Worm (Caenorhabditis elegans) whole organism, L2 larva: ENCODE measurements around the gene F40G9.7.

Source experiments
- C34F6.9 ChIP-seq: fragments of 150-350 bp; optimal IDR thresholded peaks from 2 replicates; lab custom pipeline; 2014; ENCODE audit warnings: missing biosample characterization, missing genetic modification characterization
- alr-1 ChIP-seq: fragments of 150-350 bp; optimal IDR thresholded peaks from 2 replicates; lab custom pipeline; 2014; ENCODE audit warnings: missing biosample characterization, missing genetic modification characterization
- aly-2 ChIP-seq: fragments of 150-350 bp; optimal IDR thresholded peaks from 2 replicates; lab custom pipeline; 2014; ENCODE audit warnings: missing biosample characterization, missing genetic modification characterization
- ama-1 ChIP-seq: fragments of 150-350 bp; optimal IDR thresholded peaks from 2 replicates; lab custom pipeline; 2018; ENCODE audit warnings: inconsistent platforms
- blmp-1 ChIP-seq: sonication (generic microtip); optimal IDR thresholded peaks from 2 replicates; lab custom pipeline; 2017; ENCODE audit warnings: missing genetic modification characterization, mild to moderate bottlenecking, missing compliant biosample characterization, antibody characterized with exemption, moderate library complexity; ENCODE audit not compliant: insufficient read depth
- ceh-16 ChIP-seq: fragments of 150-350 bp; optimal IDR thresholded peaks from 2 replicates; lab custom pipeline; 2014; ENCODE audit warnings: missing biosample characterization, missing genetic modification characterization
- ceh-82 ChIP-seq: fragments of 150-350 bp; optimal IDR thresholded peaks from 2 replicates; lab custom pipeline; 2014; ENCODE audit warnings: missing biosample characterization, missing genetic modification characterization
- crh-2 ChIP-seq: sonication (generic microtip); optimal IDR thresholded peaks from 2 replicates; lab custom pipeline; 2017; ENCODE audit warnings: missing biosample characterization, missing genetic modification characterization
- egl-27 ChIP-seq: sonication (generic microtip); optimal IDR thresholded peaks from 3 replicates; lab custom pipeline; 2017; ENCODE audit warnings: missing biosample characterization, missing genetic modification reagents, missing genetic modification characterization
- elt-1 ChIP-seq: fragments of 150-350 bp; optimal IDR thresholded peaks from 2 replicates; lab custom pipeline; 2014; ENCODE audit warnings: missing biosample characterization, missing genetic modification characterization
- elt-3 ChIP-seq: sonication (generic microtip); optimal IDR thresholded peaks from 2 replicates; lab custom pipeline; 2017; ENCODE audit warnings: missing biosample characterization, missing genetic modification characterization
- fos-1 ChIP-seq: fragments of 150-350 bp; optimal IDR thresholded peaks from 2 replicates; lab custom pipeline; 2014; ENCODE audit warnings: missing biosample characterization, missing genetic modification characterization
- gmeb-1 ChIP-seq: fragments of 150-350 bp; optimal IDR thresholded peaks from 2 replicates; lab custom pipeline; 2014; ENCODE audit warnings: missing biosample characterization, missing genetic modification characterization
- lin-11 ChIP-seq: fragments of 150-350 bp; sonication (generic microtip); optimal IDR thresholded peaks from 2 replicates; lab custom pipeline; 2014; ENCODE audit warnings: missing biosample characterization, missing genetic modification characterization, inconsistent platforms, mixed read lengths
- lin-39 ChIP-seq: fragments of 150-350 bp; optimal IDR thresholded peaks from 2 replicates; lab custom pipeline; 2014; ENCODE audit warnings: missing biosample characterization, missing genetic modification reagents, missing genetic modification characterization
- lsy-2 ChIP-seq, 2 experiments: fragments of 150-350 bp in 1 of 2; sonication (generic microtip) in 1 of 2; optimal IDR thresholded peaks; 2 replicates each; lab custom pipeline; 2014 to 2017; ENCODE audit warnings: missing biosample characterization in 2 of 2, missing genetic modification characterization in 2 of 2
- mab-5 ChIP-seq: fragments of 150-350 bp; optimal IDR thresholded peaks from 2 replicates; lab custom pipeline; 2014; ENCODE audit warnings: missing biosample characterization, missing genetic modification characterization
- mbf-1 ChIP-seq: sonication (generic microtip); optimal IDR thresholded peaks from 2 replicates; lab custom pipeline; 2017; ENCODE audit warnings: missing biosample characterization, missing genetic modification characterization
- mdl-1 ChIP-seq, 2 experiments: fragments of 150-350 bp in 1 of 2; sonication (generic microtip) in 1 of 2; optimal IDR thresholded peaks; 2 replicates each; lab custom pipeline; 2017; ENCODE audit warnings: missing biosample characterization in 2 of 2, missing genetic modification characterization in 2 of 2
- nhr-12 ChIP-seq: fragments of 150-350 bp; optimal IDR thresholded peaks from 2 replicates; lab custom pipeline; 2014; ENCODE audit warnings: missing biosample characterization, missing genetic modification characterization
- nhr-129 ChIP-seq: fragments of 150-350 bp; optimal IDR thresholded peaks from 2 replicates; lab custom pipeline; 2014; ENCODE audit warnings: missing biosample characterization, missing genetic modification characterization
- nhr-21 ChIP-seq: fragments of 150-350 bp; optimal IDR thresholded peaks from 2 replicates; lab custom pipeline; 2014; ENCODE audit warnings: missing biosample characterization, missing genetic modification characterization
- nhr-23 ChIP-seq: fragments of 150-350 bp; optimal IDR thresholded peaks from 2 replicates; lab custom pipeline; 2014; ENCODE audit warnings: missing biosample characterization, missing genetic modification reagents, missing genetic modification characterization
- nhr-237 ChIP-seq: fragments of 150-350 bp; optimal IDR thresholded peaks from 2 replicates; lab custom pipeline; 2014; ENCODE audit warnings: missing biosample characterization, missing genetic modification characterization
- nhr-6 ChIP-seq: fragments of 150-350 bp; optimal IDR thresholded peaks from 2 replicates; lab custom pipeline; 2014; ENCODE audit warnings: missing biosample characterization, missing genetic modification characterization
- nhr-77 ChIP-seq: fragments of 150-350 bp; optimal IDR thresholded peaks from 2 replicates; lab custom pipeline; 2014; ENCODE audit warnings: missing biosample characterization, missing genetic modification characterization
- sem-4 ChIP-seq: fragments of 150-350 bp; optimal IDR thresholded peaks from 2 replicates; lab custom pipeline; 2014; ENCODE audit warnings: missing biosample characterization, missing genetic modification reagents, missing genetic modification characterization
- sma-9 ChIP-seq, 2 experiments: fragments of 150-350 bp in 1 of 2; sonication (generic microtip) in 1 of 2; optimal IDR thresholded peaks; 2 replicates each; lab custom pipeline; 2014 to 2016; ENCODE audit warnings: missing genetic modification characterization in 2 of 2, mild to moderate bottlenecking in 1 of 2, missing biosample characterization in 1 of 2, missing compliant biosample characterization in 1 of 2, missing genetic modification reagents in 1 of 2, moderate library complexity in 1 of 2
- snpc-4 ChIP-seq: fragments of 150-350 bp; optimal IDR thresholded peaks from 2 replicates; lab custom pipeline; 2014; ENCODE audit warnings: missing biosample characterization, missing genetic modification characterization
- unc-39 ChIP-seq: fragments of 150-350 bp; optimal IDR thresholded peaks from 2 replicates; lab custom pipeline; 2014; ENCODE audit warnings: missing biosample characterization, missing genetic modification characterization
- unc-62 ChIP-seq: fragments of 150-350 bp; optimal IDR thresholded peaks from 2 replicates; lab custom pipeline; 2014; ENCODE audit warnings: missing biosample characterization, missing genetic modification reagents, missing genetic modification characterization
- zag-1 ChIP-seq: fragments of 150-350 bp; optimal IDR thresholded peaks from 2 replicates; lab custom pipeline; 2014; ENCODE audit warnings: missing biosample characterization, missing genetic modification characterization
- ztf-1 ChIP-seq: fragments of 200-800 bp; sonication (Bioruptor generic); conservative IDR thresholded peaks from 2 replicates; pipeline ENCODE4 v1.3.6; 2022; ENCODE audit warnings: missing genetic modification characterization, missing compliant biosample characterization
- ztf-11 ChIP-seq: sonication (generic microtip); optimal IDR thresholded peaks from 2 replicates; lab custom pipeline; 2017; ENCODE audit warnings: missing biosample characterization, missing genetic modification characterization
- ztf-4 ChIP-seq: fragments of 150-350 bp; optimal IDR thresholded peaks from 2 replicates; lab custom pipeline; 2014; ENCODE audit warnings: missing biosample characterization, missing genetic modification characterization

Gene F40G9.7

ce11 chrIII:156645-157044 lies 8.8 kb upstream of the F40G9.7 start, which contains the start of the genes zig-13 and ver-1:
Gene zig-13, minus strand, starts transcription at chrIII:156745.
Gene ver-1, plus strand, starts transcription at chrIII:156824.
- TF ChIP-seq alr-1 (tag; lab: Kevin White, UChicago) (no peak), elt-1 (tag; lab: Kevin White, UChicago) (no peak), lin-39 (tag; lab: Kevin White, UChicago) (no peak), ztf-11 (tag; lab: Kevin White, UChicago) (no peak), sem-4 (no peak), nhr-23 (no peak), ztf-1 (GFP tag; lab: Robert Waterston, UW) (no peak), mab-5 (no peak), unc-62 (GFP tag; lab: Kevin White, UChicago) (no peak), crh-2 (tag; lab: Kevin White, UChicago) (no peak), nhr-12 (no peak), blmp-1 (tag; lab: Kevin White, UChicago) (no peak), elt-3 (no peak), snpc-4 (tag; lab: Kevin White, UChicago) (no peak), fos-1 (tag; lab: Kevin White, UChicago) (no peak)

- TF ChIP-seq ztf-1 (GFP tag; lab: Robert Waterston, UW): no peak
- TF ChIP-seq snpc-4 (tag; lab: Kevin White, UChicago): no peak
- TF ChIP-seq ceh-82 (tag; lab: Kevin White, UChicago): no peak
- TF ChIP-seq sem-4: no peak
- TF ChIP-seq nhr-21: no peak
- TF ChIP-seq unc-39: no peak
- TF ChIP-seq mdl-1 (tag; optimal IDR thresholded peaks at IDR 0.05; lab: Kevin White, UChicago): no peak
- no peak for TF ChIP-seq egl-27 (tag; lab: Kevin White, UChicago)
- no peak for TF ChIP-seq nhr-237 (tag; lab: Kevin White, UChicago)
- no peak for TF ChIP-seq nhr-129 (tag; lab: Kevin White, UChicago)
- TF ChIP-seq aly-2 (tag; lab: Kevin White, UChicago): no peak
Measured at ce11 chrIII:157980-158379, 7.5 kb upstream of the F40G9.7 start.

ce11 chrIII:159149-159548 lies 6.3 kb upstream of the F40G9.7 start:
- TF ChIP-seq zag-1 (tag; lab: Kevin White, UChicago) (no peak), ztf-11 (tag; lab: Kevin White, UChicago) (no peak), lin-11 (tag; lab: Kevin White, UChicago) (no peak), lin-39 (tag; lab: Kevin White, UChicago) (no peak), nhr-21 (no peak), elt-3 (no peak), mbf-1 (tag; lab: Kevin White, UChicago) (no peak), ztf-4 (tag; lab: Kevin White, UChicago) (no peak), blmp-1 (tag; lab: Kevin White, UChicago) (no peak), sem-4 (no peak), crh-2 (tag; lab: Kevin White, UChicago) (no peak), lsy-2 (tag; optimal IDR thresholded peaks at IDR 0.05; lab: Kevin White, UChicago) (no peak), C34F6.9 (tag; lab: Kevin White, UChicago) (no peak), snpc-4 (tag; lab: Kevin White, UChicago) (no peak), elt-1 (tag; lab: Kevin White, UChicago) (no peak)

ce11 chrIII:159665-160064 lies 5.8 kb upstream of the F40G9.7 start:
- TF ChIP-seq mab-5 (no peak), blmp-1 (tag; lab: Kevin White, UChicago) (no peak), zag-1 (tag; lab: Kevin White, UChicago) (no peak), nhr-77 (tag; lab: Kevin White, UChicago) (no peak), sma-9 (GFP tag; optimal IDR thresholded peaks at IDR 0.05; lab: Kevin White, UChicago) (no peak), sma-9 (tag; optimal IDR thresholded peaks at IDR 0.05; lab: Kevin White, UChicago) (no peak), nhr-6 (tag; lab: Kevin White, UChicago) (no peak), snpc-4 (tag; lab: Kevin White, UChicago) (no peak), sem-4 (no peak), ceh-16 (tag; lab: Kevin White, UChicago) (no peak), unc-62 (GFP tag; lab: Kevin White, UChicago) (no peak), gmeb-1 (tag; lab: Kevin White, UChicago) (no peak)

- TF ChIP-seq ama-1 (lab: Kevin White, UChicago) (no peak), nhr-237 (tag; lab: Kevin White, UChicago) (no peak)
Measured at ce11 chrIII:164775-165174, 715 bp upstream of the F40G9.7 start, which contains the start of gene F40G9.8. Gene F40G9.8, minus strand, starts transcription at chrIII:164875.
